Worm (Caenorhabditis elegans) whole organism, young adult: ENCODE measurements around the gene T01H3.2.
A peak's percentile ranks its signal among the peaks of the same experiment; 100 is the strongest.

Source experiments
- F22D6.2 ChIP-seq: sonication (generic microtip); optimal IDR thresholded peaks from 2 replicates; lab custom pipeline; 2016; ENCODE audit warnings: mild to moderate bottlenecking, missing genetic modification characterization, missing compliant biosample characterization
- F23B12.7 ChIP-seq: sonication (generic microtip); optimal IDR thresholded peaks from 2 replicates; lab custom pipeline; 2017; ENCODE audit warnings: missing genetic modification characterization, mild to moderate bottlenecking, missing compliant biosample characterization, antibody characterized with exemption, moderate library complexity; ENCODE audit not compliant: insufficient read depth
- F33H1.4 ChIP-seq: fragments of 200-800 bp; sonication (Bioruptor generic); IDR thresholded peaks from 2 replicates; pipeline ENCODE4 v1.3.6; 2022; ENCODE audit warnings: missing genetic modification reagents, missing genetic modification characterization, missing compliant biosample characterization
- K12H6.12 ChIP-seq: fragments of 200-800 bp; sonication (Bioruptor generic); optimal IDR thresholded peaks from 2 replicates; lab custom pipeline; 2018; ENCODE audit warnings: mild to moderate bottlenecking, missing genetic modification characterization, missing compliant biosample characterization
- T26A5.8 ChIP-seq: sonication (generic microtip); optimal IDR thresholded peaks from 2 replicates; lab custom pipeline; 2016; ENCODE audit warnings: missing genetic modification characterization, missing compliant biosample characterization
- ZK185.1 ChIP-seq: sonication (generic microtip); optimal IDR thresholded peaks from 2 replicates; lab custom pipeline; 2016; ENCODE audit warnings: mild to moderate bottlenecking, missing genetic modification characterization, missing compliant biosample characterization; ENCODE audit not compliant: poor library complexity, severe bottlenecking
- akir-1 ChIP-seq: fragments of 200-800 bp; sonication (Bioruptor generic); optimal IDR thresholded peaks from 2 replicates; lab custom pipeline; 2018; ENCODE audit warnings: mild to moderate bottlenecking, missing genetic modification characterization, moderate library complexity, missing compliant biosample characterization
- ceh-58 ChIP-seq: fragments of 200-800 bp; sonication (Bioruptor generic); IDR thresholded peaks from 2 replicates; pipeline ENCODE4 v1.3.6; 2022; ENCODE audit warnings: missing genetic modification characterization, missing compliant biosample characterization
- die-1 ChIP-seq: sonication (generic microtip); optimal IDR thresholded peaks from 2 replicates; lab custom pipeline; 2016; ENCODE audit warnings: missing genotype, mild to moderate bottlenecking, missing genetic modification characterization, missing compliant biosample characterization
- fkh-3 ChIP-seq: sonication (generic microtip); optimal IDR thresholded peaks from 2 replicates; lab custom pipeline; 2016; ENCODE audit warnings: mild to moderate bottlenecking, missing genetic modification characterization, missing compliant biosample characterization
- hlh-12 ChIP-seq: sonication (generic microtip); optimal IDR thresholded peaks from 2 replicates; lab custom pipeline; 2016; ENCODE audit warnings: missing genetic modification characterization, missing compliant biosample characterization
- hmg-1.2 ChIP-seq: fragments of 200-800 bp; sonication (Bioruptor generic); IDR thresholded peaks from 2 replicates; pipeline ENCODE4 v1.3.6; 2022; ENCODE audit warnings: missing genetic modification reagents, missing genetic modification characterization, missing compliant biosample characterization
- hsf-1 ChIP-seq: fragments of 200-800 bp; sonication (Bioruptor generic); IDR thresholded peaks from 2 replicates; pipeline ENCODE4 v1.3.6; 2022; ENCODE audit warnings: missing genetic modification reagents, missing genetic modification characterization, missing compliant biosample characterization
- mxl-1 ChIP-seq: sonication (generic microtip); optimal IDR thresholded peaks from 2 replicates; lab custom pipeline; 2016; ENCODE audit warnings: missing genetic modification characterization, missing compliant biosample characterization
- nfya-2 ChIP-seq: fragments of 200-800 bp; sonication (Bioruptor generic); IDR thresholded peaks from 2 replicates; pipeline ENCODE4 v1.3.6; 2022; ENCODE audit warnings: missing genetic modification reagents, missing genetic modification characterization, missing compliant biosample characterization
- nfyb-1 ChIP-seq: fragments of 200-800 bp; sonication (Bioruptor generic); IDR thresholded peaks from 2 replicates; pipeline ENCODE4 v1.3.6; 2022; ENCODE audit warnings: missing genetic modification reagents, missing genetic modification characterization, missing compliant biosample characterization
- nhr-90 ChIP-seq: sonication (generic microtip); optimal IDR thresholded peaks from 2 replicates; lab custom pipeline; 2016; ENCODE audit warnings: missing genotype, mild to moderate bottlenecking, missing genetic modification characterization, missing compliant biosample characterization
- pha-4 ChIP-seq: fragments of 150-350 bp; sonication (generic microtip); optimal IDR thresholded peaks from 2 replicates; lab custom pipeline; 2014; ENCODE audit warnings: missing biosample characterization, missing genetic modification reagents, missing genetic modification characterization
- rec-8 ChIP-seq, 2 experiments: sonication (generic microtip); optimal IDR thresholded peaks; 2 replicates each; lab custom pipeline; 2016; ENCODE audit warnings: mild to moderate bottlenecking in 2 of 2, missing genetic modification characterization in 2 of 2, missing genetic modification reagents in 2 of 2, missing genotype in 2 of 2, missing biosample characterization in 1 of 2, missing compliant biosample characterization in 1 of 2, moderate library complexity in 1 of 2
- repo-1 ChIP-seq: sonication (generic microtip); optimal IDR thresholded peaks from 2 replicates; lab custom pipeline; 2017; ENCODE audit warnings: mild to moderate bottlenecking, missing genetic modification characterization, missing compliant biosample characterization
- sdz-38 ChIP-seq: sonication (generic microtip); optimal IDR thresholded peaks from 2 replicates; lab custom pipeline; 2016; ENCODE audit warnings: missing genotype, missing genetic modification characterization, missing compliant biosample characterization
- snpc-4 ChIP-seq, 5 experiments: fragments of 150-350 bp in 1 of 5; sonication (generic microtip) in 4 of 5; optimal IDR thresholded peaks; 2 replicates each; lab custom pipeline; 2014 to 2018; ENCODE audit warnings: missing genetic modification characterization in 5 of 5, missing biosample characterization in 3 of 5, antibody characterized with exemption in 2 of 5, mild to moderate bottlenecking in 2 of 5, missing compliant biosample characterization in 2 of 5, missing genotype in 2 of 5, moderate library complexity in 2 of 5, missing genetic modification reagents in 1 of 5
- somi-1 ChIP-seq: fragments of 200-800 bp; sonication (Bioruptor generic); optimal IDR thresholded peaks from 2 replicates; lab custom pipeline; 2018; ENCODE audit warnings: mild to moderate bottlenecking, missing genetic modification characterization, missing compliant biosample characterization
- sptf-2 ChIP-seq: fragments of 200-800 bp; sonication (Bioruptor generic); optimal IDR thresholded peaks from 2 replicates; lab custom pipeline; 2018; ENCODE audit warnings: mild to moderate bottlenecking, missing genetic modification characterization, missing compliant biosample characterization
- tbp1 ChIP-seq: fragments of 200-800 bp; sonication (Bioruptor generic); optimal IDR thresholded peaks from 2 replicates; lab custom pipeline; 2018; ENCODE audit warnings: mild to moderate bottlenecking, missing genetic modification characterization, missing compliant biosample characterization
- unc-62 ChIP-seq: fragments of 150-350 bp; optimal IDR thresholded peaks from 2 replicates; lab custom pipeline; 2014; ENCODE audit warnings: missing biosample characterization, missing genetic modification reagents, missing genetic modification characterization
- ztf-6 ChIP-seq: fragments of 200-800 bp; sonication (Bioruptor generic); IDR thresholded peaks from 2 replicates; pipeline ENCODE4 v1.3.6; 2022; ENCODE audit warnings: missing genetic modification reagents, missing genetic modification characterization, missing compliant biosample characterization

Gene T01H3.2

DNA sequence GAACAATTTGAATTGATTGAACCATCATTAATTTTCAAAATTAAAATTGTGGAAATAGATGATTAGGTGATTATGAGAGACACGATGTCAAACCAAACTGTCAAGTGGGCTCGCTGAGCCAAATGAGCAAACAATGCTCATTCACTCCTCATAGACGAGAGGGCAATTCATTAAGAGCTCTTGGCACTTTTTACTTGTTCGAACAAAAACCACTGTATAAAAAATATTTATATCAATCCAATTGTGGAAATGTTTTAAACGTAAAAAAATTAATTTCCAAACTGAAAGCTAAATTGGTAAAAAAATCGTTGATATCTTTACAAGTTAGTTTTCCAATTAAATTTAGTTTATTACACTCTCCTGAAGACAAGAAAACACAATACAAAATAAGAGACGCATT lies 28.1 kb downstream of the T01H3.2 start, which contains the start of gene acr-7 (continued):
- no peak for TF ChIP-seq T26A5.8 (tag; lab: Kevin White, UChicago)

DNA sequence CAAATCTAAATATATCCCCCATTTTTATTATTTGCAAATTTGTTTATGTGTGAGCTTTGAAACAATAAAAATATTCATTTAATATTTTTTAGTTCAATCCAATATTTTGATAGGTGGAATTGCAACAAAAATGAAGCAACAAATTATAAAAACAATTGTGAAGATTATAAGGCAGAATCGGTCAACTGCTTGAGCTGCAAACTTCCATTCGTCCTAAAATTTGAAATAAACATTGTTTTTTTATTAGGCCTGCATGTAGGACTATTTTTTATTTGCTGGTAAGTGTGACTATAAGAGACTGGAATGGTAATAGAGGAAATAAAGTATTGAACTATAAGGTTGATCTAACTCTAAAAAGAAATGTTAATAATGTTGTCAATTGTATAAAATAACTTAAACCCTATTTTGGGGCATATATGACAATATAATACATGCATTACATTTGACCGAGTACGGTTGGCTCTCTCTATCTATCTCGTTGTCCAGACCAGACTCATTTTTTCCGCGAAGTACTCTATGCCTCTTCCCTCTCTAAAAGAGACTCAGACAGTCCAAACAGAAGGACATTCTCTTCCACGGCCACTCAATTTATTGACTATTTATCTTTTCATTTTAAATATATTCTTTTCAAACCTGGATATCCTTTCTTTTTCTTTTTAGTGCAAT lies 32.1 kb downstream of the T01H3.2 start, which contains the start of gene T09A5.4:
Gene T09A5.4 (plus strand): TSS at position 616 of the 666 bp plus-strand sequence.
- TF ChIP-seq fkh-3 (tag; lab: Kevin White, UChicago), result no peak

DNA sequence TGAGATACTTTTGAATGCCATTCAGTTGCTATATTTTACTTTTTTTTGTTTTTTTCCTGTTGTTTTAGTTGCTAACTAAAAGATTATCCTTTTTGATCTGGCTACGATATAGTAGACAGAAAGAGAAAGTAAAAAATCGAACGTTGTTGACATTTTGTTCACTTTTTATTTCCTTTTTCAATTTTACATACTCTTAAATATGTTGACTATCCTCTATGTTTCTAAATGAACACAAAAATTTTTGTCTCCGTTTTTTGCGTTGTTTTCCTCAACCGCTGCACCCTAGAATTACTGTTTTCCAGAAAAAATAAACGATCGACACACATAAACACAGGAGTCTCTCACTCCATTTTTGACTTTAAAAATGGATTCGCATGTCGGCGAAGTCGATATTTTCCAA lies 35.7 kb downstream of the T01H3.2 start, which contains the start of gene klp-3:
Gene klp-3 (plus strand): TSS at position 301 of the 400 bp plus-strand sequence.
- TF ChIP-seq tbp1 (GFP tag; lab: Kevin White, UChicago), result no peak
- no peak for TF ChIP-seq ztf-6 (GFP tag; lab: Robert Waterston, UW)
- TF ChIP-seq mxl-1, result no peak
- no peak for TF ChIP-seq nhr-90 (tag; lab: Kevin White, UChicago)
- no peak for TF ChIP-seq nfya-2

DNA sequence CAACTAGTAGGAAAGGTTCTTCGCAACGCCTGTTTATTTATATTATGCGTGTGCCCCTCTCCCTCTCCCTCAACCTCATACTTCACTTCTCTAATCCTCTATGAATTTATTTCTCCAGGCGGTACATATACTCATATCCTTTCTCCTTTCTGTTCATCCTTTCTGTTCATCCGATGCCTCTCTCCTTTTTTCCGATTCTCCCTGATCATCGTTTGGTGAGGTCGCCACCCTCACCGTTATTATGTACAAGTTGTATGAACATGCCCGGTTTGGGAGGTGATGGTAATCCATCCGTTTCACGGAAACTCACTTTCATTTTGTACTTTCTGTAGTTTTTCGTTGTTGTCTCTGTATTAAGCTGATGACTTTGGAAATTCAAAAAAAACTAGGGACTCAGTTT lies 38.1 kb downstream of the T01H3.2 start:
- TF ChIP-seq F22D6.2 (tag; lab: Kevin White, UChicago), result no peak
- no peak for TF ChIP-seq F23B12.7 (tag; lab: Kevin White, UChicago)
- no peak for TF ChIP-seq T26A5.8 (tag; lab: Kevin White, UChicago)
- no peak for TF ChIP-seq sdz-38 (tag; lab: Kevin White, UChicago)
- no peak for TF ChIP-seq akir-1
- no peak for TF ChIP-seq repo-1 (tag; lab: Kevin White, UChicago)
- no peak for TF ChIP-seq hlh-12 (tag; lab: Kevin White, UChicago)
- TF ChIP-seq rec-8 (tag; optimal IDR thresholded peaks at IDR 0.05; lab: Kevin White, UChicago), result no peak
- TF ChIP-seq ceh-58, result no peak
- TF ChIP-seq die-1 (tag; lab: Kevin White, UChicago), result no peak
- TF ChIP-seq nfya-2, result no peak
- no peak for TF ChIP-seq F33H1.4 (GFP tag; lab: Robert Waterston, UW)
- no peak for TF ChIP-seq unc-62 (GFP tag; lab: Kevin White, UChicago)
- TF ChIP-seq ZK185.1 (tag; lab: Kevin White, UChicago), result no peak
- TF ChIP-seq fkh-3 (tag; lab: Kevin White, UChicago), result no peak
- TF ChIP-seq hsf-1 (GFP tag; lab: Robert Waterston, UW), result no peak

DNA sequence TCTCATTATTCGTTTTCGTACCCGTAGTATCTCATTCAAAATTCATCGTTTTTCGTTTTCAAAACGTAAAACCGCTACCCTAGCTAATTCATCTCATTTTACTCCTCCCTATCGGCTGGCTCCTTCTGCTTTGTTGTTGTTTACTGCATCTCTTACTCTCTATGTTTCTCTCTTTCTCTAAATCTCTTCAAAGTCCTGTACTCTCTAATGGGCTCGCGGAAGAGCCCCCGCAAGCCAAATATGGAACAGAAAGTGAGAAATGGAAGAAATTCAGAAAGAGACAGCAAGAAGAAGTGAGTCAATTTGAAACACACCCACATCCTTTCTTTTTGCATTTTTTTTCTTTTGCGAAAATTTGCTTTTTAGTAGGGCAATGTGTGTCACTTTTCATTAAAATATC lies 39.1 kb downstream of the T01H3.2 start:
- TF ChIP-seq mxl-1 (no peak), hmg-1.2 (GFP tag; lab: Robert Waterston, UW) (peak; percentile 76), pha-4 (tag; lab: Kevin White, UChicago) (no peak)
- TF ChIP-seq, all 124 proteins: peak for 1

DNA sequence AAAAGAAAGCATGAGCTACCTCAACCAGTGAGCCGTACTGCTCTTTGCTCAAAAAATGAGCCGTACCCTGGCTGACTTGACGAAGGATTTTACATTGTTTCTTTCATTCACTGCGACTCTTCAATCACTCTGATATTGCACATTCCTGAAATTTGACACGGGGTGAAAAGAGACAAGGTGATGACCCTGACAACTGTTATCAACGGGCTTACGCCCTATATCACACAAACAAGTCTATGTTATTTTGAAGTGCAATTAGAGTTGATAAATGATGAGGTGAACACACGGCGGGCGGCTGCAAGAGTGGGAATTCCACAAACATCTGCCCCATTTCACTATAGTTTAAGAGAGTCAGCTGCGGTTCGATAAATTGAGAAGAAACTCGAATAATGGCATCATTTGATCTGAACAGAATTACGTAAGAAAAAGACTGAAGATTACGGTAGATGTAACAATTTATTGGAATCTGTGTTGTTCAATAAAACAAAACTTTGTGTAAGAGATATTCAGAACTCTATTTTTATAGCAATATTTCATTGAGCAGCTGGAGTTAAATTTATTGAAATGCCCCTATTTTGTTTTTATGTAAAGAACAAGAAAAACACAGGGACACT lies 41.1 kb downstream of the T01H3.2 start:
- TF ChIP-seq sptf-2 (GFP tag; lab: Kevin White, UChicago), result no peak
- peak; percentile 40 for TF ChIP-seq somi-1
- 0 out of 2 replicates have a peak, but pooled peaks have one; percentile 7 for TF ChIP-seq nfyb-1
- TF ChIP-seq K12H6.12 (tag; lab: Kevin White, UChicago), result peak; percentile 61
- TF ChIP-seq snpc-4 (GFP tag; optimal IDR thresholded peaks at IDR 0.05; lab: Kevin White, UChicago), result no peak
- TF ChIP-seq snpc-4 (tag; optimal IDR thresholded peaks at IDR 0.05; lab: Kevin White, UChicago), result no peak
